Fruit fly (Drosophila melanogaster): ENCODE measurements around the gene CG46435.

CG46435 gene

dm6 chr3L:19590422-19590821 is 45.5 kb downstream of the CG46435 start, which contains the start of gene CG14100 (continued):
- TF ChIP-seq CG2875 (GFP tag; optimal IDR thresholded peaks at IDR 0.05) (peak; percentile 100), CG6683 (GFP tag; optimal IDR thresholded peaks at IDR 0.05) (peak; percentile 99), Abd-B (GFP tag; optimal IDR thresholded peaks at IDR 0.05) (peak; percentile 100), grau (tag; optimal IDR thresholded peaks at IDR 0.05) (peak; percentile 100), CrebB (tag; optimal IDR thresholded peaks at IDR 0.05) (peak; percentile 100), CG7987 (GFP tag; optimal IDR thresholded peaks at IDR 0.05) (peak; percentile 100), CG13296 (GFP tag; optimal IDR thresholded peaks at IDR 0.05) (peak; percentile 100), CG14050 (GFP tag; IDR thresholded peaks at IDR 0.05) (peak; percentile 100), CG1529 (GFP tag; optimal IDR thresholded peaks at IDR 0.05) (peak; percentile 100), slbo (GFP tag; IDR thresholded peaks at IDR 0.05) (peak; percentile 100), lola (GFP tag; optimal IDR thresholded peaks at IDR 0.05) (peak in 1 of 3 experiments; percentile 100), CG9437 (GFP tag; optimal IDR thresholded peaks at IDR 0.05) (peak; percentile 98), Rfx (GFP tag; IDR thresholded peaks at IDR 0.05) (peak; percentile 100), YL-1 (GFP tag; optimal IDR thresholded peaks at IDR 0.05) (peak; percentile 100), so (GFP tag; IDR thresholded peaks at IDR 0.05) (peak; percentile 100), onecut (GFP tag; IDR thresholded peaks at IDR 0.05) (peak; percentile 100), exex (tag; optimal IDR thresholded peaks at IDR 0.05) (peak; percentile 100), bsh (GFP tag; optimal IDR thresholded peaks at IDR 0.05) (peak; percentile 100), CG14667 (GFP tag; IDR thresholded peaks at IDR 0.05) (peak; percentile 100), CG10321 (GFP tag; IDR thresholded peaks at IDR 0.05) (peak; percentile 94), Neu2 (GFP tag; optimal IDR thresholded peaks at IDR 0.05; ENCODE audit: borderline replicate concordance) (peak; percentile 100), CG12942 (GFP tag; optimal IDR thresholded peaks at IDR 0.05) (peak; percentile 100), mirr (GFP tag; optimal IDR thresholded peaks at IDR 0.05) (peak; percentile 100), ttk (GFP tag; IDR thresholded peaks at IDR 0.05) (peak; percentile 100), bab2 (GFP tag; optimal IDR thresholded peaks at IDR 0.05) (peak; percentile 100), kah (GFP tag; optimal IDR thresholded peaks at IDR 0.05) (peak; percentile 100), CG10147 (GFP tag; optimal IDR thresholded peaks at IDR 0.05) (peak; percentile 100), salm (tag; optimal IDR thresholded peaks at IDR 0.05) (peak; percentile 100), CG14710 (tag; optimal IDR thresholded peaks at IDR 0.05) (peak; percentile 99), CG6654 (GFP tag; optimal IDR thresholded peaks at IDR 0.05) (peak; percentile 97), wdn (GFP tag; IDR thresholded peaks at IDR 0.05) (peak; percentile 100), Dip2 (GFP tag; IDR thresholded peaks at IDR 0.05) (peak; percentile 87), CG13424 (tag; optimal IDR thresholded peaks at IDR 0.05) (peak; percentile 100), mam (GFP tag; optimal IDR thresholded peaks at IDR 0.05) (peak; percentile 100), Bdp1 (GFP tag; optimal IDR thresholded peaks at IDR 0.05) (peak; percentile 98), Poxn (GFP tag; IDR thresholded peaks at IDR 0.05) (peak; percentile 100), twi (tag; optimal IDR thresholded peaks at IDR 0.05) (peak; percentile 100), CG7372 (GFP tag; IDR thresholded peaks at IDR 0.05) (peak; percentile 100), CG8089 (GFP tag; optimal IDR thresholded peaks at IDR 0.05) (peak; percentile 100), CG10565 (GFP tag; optimal IDR thresholded peaks at IDR 0.05) (peak; percentile 100), sr (GFP tag; IDR thresholded peaks at IDR 0.05) (peak; percentile 100), CG5180 (GFP tag; optimal IDR thresholded peaks at IDR 0.05) (peak; percentile 96), Gug (GFP tag; IDR thresholded peaks at IDR 0.05) (peak; percentile 100), CG8765 (GFP tag; IDR thresholded peaks at IDR 0.05) (peak; percentile 100), CG6854 (GFP tag; optimal IDR thresholded peaks at IDR 0.05) (peak; percentile 100), CG15479 (GFP tag; optimal IDR thresholded peaks at IDR 0.05) (peak; percentile 94), hkb (optimal IDR thresholded peaks at IDR 0.05) (no peak), hkb (GFP tag; IDR thresholded peaks at IDR 0.05) (peak; percentile 100), ewg (GFP tag; optimal IDR thresholded peaks at IDR 0.05) (peak; percentile 100), CG9797 (GFP tag; optimal IDR thresholded peaks at IDR 0.05) (peak; percentile 91), Doc3 (GFP tag; IDR thresholded peaks at IDR 0.05; ENCODE audit: partially characterized antibody) (no peak; the same call in 2 of the 3 replicates)

Data from whole organism, embryonic.